Fruit fly (Drosophila melanogaster): ENCODE measurements around the gene CG42811.

DNA sequence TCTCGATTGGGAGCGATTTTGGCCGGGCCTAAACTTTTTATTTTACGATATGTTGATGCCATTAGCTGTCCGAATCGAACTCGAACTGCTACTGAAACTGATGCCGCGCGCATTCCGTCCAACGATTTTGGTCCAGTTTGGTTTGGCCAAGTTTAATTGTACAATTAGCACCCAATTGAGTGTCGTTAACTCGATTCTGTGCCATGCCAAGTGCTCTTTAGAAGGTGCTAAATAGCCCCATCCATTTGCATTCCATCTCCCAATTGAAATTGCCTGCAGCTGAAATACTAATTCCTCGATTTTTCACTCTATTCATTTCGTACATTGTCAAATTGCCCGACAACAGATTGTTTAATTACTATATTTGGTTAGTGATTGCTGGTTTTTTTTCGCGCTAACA is 8.5 kb upstream of the CG42811 start, which contains the start of gene CG17781:
- no peak for TF ChIP-seq CG10631 (GFP tag; optimal IDR thresholded peaks at IDR 0.05)
- no peak for TF ChIP-seq CG32006 (GFP tag; optimal IDR thresholded peaks at IDR 0.05)
- TF ChIP-seq Hr4 (GFP tag; optimal IDR thresholded peaks at IDR 0.05), result no peak
- TF ChIP-seq fkh (GFP tag; optimal IDR thresholded peaks at IDR 0.05), result no peak
- TF ChIP-seq CG10669 (GFP tag; optimal IDR thresholded peaks at IDR 0.05), result no peak
- TF ChIP-seq CG11762 (GFP tag; optimal IDR thresholded peaks at IDR 0.05; ENCODE audit: insufficient read depth), result no peak
- TF ChIP-seq CG16779 (tag; optimal IDR thresholded peaks at IDR 0.05), result no peak
- TF ChIP-seq Eip93F (GFP tag; optimal IDR thresholded peaks at IDR 0.05), result no peak
- no peak for TF ChIP-seq dsx (GFP tag; optimal IDR thresholded peaks at IDR 0.05; ENCODE audit: poor library complexity, severe bottlenecking)
